Fruit fly (Drosophila melanogaster): ENCODE data around the gene Xrp1.

The Xrp1 gene

dm6 chr3R:18914594-18915275 is at the start of gene Xrp1:
TSS of gene Xrp1 (plus strand) at chr3R:18914968.
- TF ChIP-seq CG10669 (GFP tag; optimal IDR thresholded peaks at IDR 0.05) (no peak), CG3919 (GFP tag; optimal IDR thresholded peaks at IDR 0.05) (peak; percentile 43), fkh (GFP tag; optimal IDR thresholded peaks at IDR 0.05) (no peak), fd85E (GFP tag; optimal IDR thresholded peaks at IDR 0.05) (no peak), pdm3 (GFP tag; optimal IDR thresholded peaks at IDR 0.05) (peak; percentile 9), Gug (GFP tag; IDR thresholded peaks at IDR 0.05) (0 out of 2 replicates have a peak, but pooled peaks have one; percentile 17), CG3032 (tag; optimal IDR thresholded peaks at IDR 0.05) (no peak), cyc (GFP tag; optimal IDR thresholded peaks at IDR 0.05) (peak; percentile 18), CG11902 (GFP tag; optimal IDR thresholded peaks at IDR 0.05) (peak; percentile 6), CG4318 (GFP tag; optimal IDR thresholded peaks at IDR 0.05) (peak; percentile 25), Met (GFP tag; optimal IDR thresholded peaks at IDR 0.05) (no peak), Eip75B (GFP tag; optimal IDR thresholded peaks at IDR 0.05) (no peak), acj6 (GFP tag; optimal IDR thresholded peaks at IDR 0.05) (no peak), dsx (GFP tag; optimal IDR thresholded peaks at IDR 0.05; ENCODE audit: poor library complexity, severe bottlenecking) (no peak), achi (GFP tag; optimal IDR thresholded peaks at IDR 0.05) (no peak), fd59A (GFP tag; optimal IDR thresholded peaks at IDR 0.05) (no peak), CG9139 (GFP tag; optimal IDR thresholded peaks at IDR 0.05) (no peak), Hr4 (GFP tag; optimal IDR thresholded peaks at IDR 0.05) (peak; percentile 62), CG6163 (GFP tag; IDR thresholded peaks at IDR 0.05) (peak; percentile 62), Hr38 (GFP tag; optimal IDR thresholded peaks at IDR 0.05) (no peak), CG16779 (tag; optimal IDR thresholded peaks at IDR 0.05) (no peak), CG1621 (tag; optimal IDR thresholded peaks at IDR 0.05) (no peak), eg (GFP tag; IDR thresholded peaks at IDR 0.05) (peak; percentile 43), Sox15 (GFP tag; optimal IDR thresholded peaks at IDR 0.05) (no peak), CG8319 (GFP tag; optimal IDR thresholded peaks at IDR 0.05) (no peak), Blimp-1 (GFP tag; optimal IDR thresholded peaks at IDR 0.05) (no peak), svp (GFP tag) (peak; percentile 74), CG11762 (GFP tag; optimal IDR thresholded peaks at IDR 0.05; ENCODE audit: insufficient read depth) (no peak), salr (GFP tag; optimal IDR thresholded peaks at IDR 0.05) (no peak), ss (GFP tag; optimal IDR thresholded peaks at IDR 0.05) (no peak), CG34406 (GFP tag; optimal IDR thresholded peaks at IDR 0.05) (no peak), CG8119 (GFP tag; IDR thresholded peaks at IDR 0.05) (peak; percentile 31; the same call in 1 of the 3 replicates), dac (GFP tag; optimal IDR thresholded peaks at IDR 0.05) (no peak), Hr39 (GFP tag; optimal IDR thresholded peaks at IDR 0.05) (peak; percentile 15), net (GFP tag; optimal IDR thresholded peaks at IDR 0.05) (no peak), Eip78C (GFP tag) (peak; percentile 65), topi (GFP tag; optimal IDR thresholded peaks at IDR 0.05) (no peak), CG15336 (GFP tag; IDR thresholded peaks at IDR 0.05) (no peak; the same call in 1 of the 2 replicates), lz (GFP tag; optimal IDR thresholded peaks at IDR 0.05) (peak; percentile 11), spab (GFP tag; optimal IDR thresholded peaks at IDR 0.05) (no peak), Smox (GFP tag; optimal IDR thresholded peaks at IDR 0.05) (no peak), CG10631 (GFP tag; optimal IDR thresholded peaks at IDR 0.05) (peak; percentile 38), Lpt (GFP tag; optimal IDR thresholded peaks at IDR 0.05) (peak; percentile 15), esn (GFP tag; optimal IDR thresholded peaks at IDR 0.05) (no peak), OdsH (GFP tag; optimal IDR thresholded peaks at IDR 0.05) (no peak), Ets21C (GFP tag; optimal IDR thresholded peaks at IDR 0.05) (no peak), CG7368 (GFP tag; optimal IDR thresholded peaks at IDR 0.05) (peak; percentile 11), Sox102F (GFP tag; optimal IDR thresholded peaks at IDR 0.05) (peak; percentile 5), CG6854 (GFP tag; optimal IDR thresholded peaks at IDR 0.05) (peak; percentile 15), CG31627 (GFP tag; optimal IDR thresholded peaks at IDR 0.05) (peak; percentile 12), CG6276 (GFP tag; optimal IDR thresholded peaks at IDR 0.05) (no peak), CG11294 (GFP tag; IDR thresholded peaks at IDR 0.05) (peak; percentile 53)

Data from whole organism, prepupa.